Fruit fly (Drosophila melanogaster): Measurements from ENCODE around the gene CG34269.

Gene CG34269

dm6 chr3L:505782-506408, 22.2 kb upstream of the CG34269 start (continued):
- peak; percentile 83 for TF ChIP-seq lz (GFP tag; optimal IDR thresholded peaks at IDR 0.05)
- TF ChIP-seq Sox102F (GFP tag; optimal IDR thresholded peaks at IDR 0.05): no peak
- TF ChIP-seq Hr4 (GFP tag; optimal IDR thresholded peaks at IDR 0.05): peak; percentile 44
- TF ChIP-seq CG31627 (GFP tag; optimal IDR thresholded peaks at IDR 0.05): peak; percentile 90
- TF ChIP-seq net (GFP tag; optimal IDR thresholded peaks at IDR 0.05): peak; percentile 50
- peak; percentile 4 for TF ChIP-seq CG10631 (GFP tag; optimal IDR thresholded peaks at IDR 0.05)
- peak; percentile 88 for TF ChIP-seq Hr39 (GFP tag; optimal IDR thresholded peaks at IDR 0.05)
- peak; percentile 62 for TF ChIP-seq CG6792 (GFP tag; optimal IDR thresholded peaks at IDR 0.05)
- peak; percentile 77 for TF ChIP-seq CG11902 (GFP tag; optimal IDR thresholded peaks at IDR 0.05)
- peak; percentile 43 for TF ChIP-seq Eip75B (GFP tag; optimal IDR thresholded peaks at IDR 0.05)
- TF ChIP-seq pdm3 (GFP tag; optimal IDR thresholded peaks at IDR 0.05): peak; percentile 74
- peak; percentile 70 for TF ChIP-seq Sox14 (GFP tag; optimal IDR thresholded peaks at IDR 0.05)
- TF ChIP-seq Sox15 (GFP tag; optimal IDR thresholded peaks at IDR 0.05): peak; percentile 43
- TF ChIP-seq CG8119 (GFP tag; IDR thresholded peaks at IDR 0.05): no peak
- TF ChIP-seq CG15336 (GFP tag; IDR thresholded peaks at IDR 0.05): no peak
- peak; percentile 48 for TF ChIP-seq CG6808 (GFP tag; optimal IDR thresholded peaks at IDR 0.05)
- TF ChIP-seq Blimp-1 (GFP tag; optimal IDR thresholded peaks at IDR 0.05): peak; percentile 24
- TF ChIP-seq fd59A (GFP tag; optimal IDR thresholded peaks at IDR 0.05): peak; percentile 9
- peak; percentile 56; the same call in 2 of the 3 replicates for TF ChIP-seq CG6163 (GFP tag; IDR thresholded peaks at IDR 0.05)
- peak; percentile 37 for TF ChIP-seq CG34406 (GFP tag; optimal IDR thresholded peaks at IDR 0.05)

- TF ChIP-seq spab (GFP tag; optimal IDR thresholded peaks at IDR 0.05) (no peak), Smox (GFP tag; optimal IDR thresholded peaks at IDR 0.05) (no peak), vri (GFP tag; optimal IDR thresholded peaks at IDR 0.05) (no peak), Gug (GFP tag; IDR thresholded peaks at IDR 0.05) (no peak), Hr39 (GFP tag; optimal IDR thresholded peaks at IDR 0.05) (no peak), acj6 (GFP tag; optimal IDR thresholded peaks at IDR 0.05) (no peak), ss (GFP tag; optimal IDR thresholded peaks at IDR 0.05) (no peak), OdsH (GFP tag; optimal IDR thresholded peaks at IDR 0.05) (peak; percentile 15), CG6854 (GFP tag; optimal IDR thresholded peaks at IDR 0.05) (no peak), cyc (GFP tag; optimal IDR thresholded peaks at IDR 0.05) (no peak), CG6163 (GFP tag; IDR thresholded peaks at IDR 0.05) (no peak), Eip75B (GFP tag; optimal IDR thresholded peaks at IDR 0.05) (no peak), fd85E (GFP tag; optimal IDR thresholded peaks at IDR 0.05) (no peak), CG32006 (GFP tag; optimal IDR thresholded peaks at IDR 0.05) (peak; percentile 61), Sox102F (GFP tag; optimal IDR thresholded peaks at IDR 0.05) (no peak), CG8319 (GFP tag; optimal IDR thresholded peaks at IDR 0.05) (no peak), fkh (GFP tag; optimal IDR thresholded peaks at IDR 0.05) (no peak), Lpt (GFP tag; optimal IDR thresholded peaks at IDR 0.05) (peak; percentile 21), achi (GFP tag; optimal IDR thresholded peaks at IDR 0.05) (peak; percentile 30), Eip93F (GFP tag; optimal IDR thresholded peaks at IDR 0.05) (no peak), CG34406 (GFP tag; optimal IDR thresholded peaks at IDR 0.05) (no peak), topi (GFP tag; optimal IDR thresholded peaks at IDR 0.05) (no peak), lz (GFP tag; optimal IDR thresholded peaks at IDR 0.05) (no peak), Sox15 (GFP tag; optimal IDR thresholded peaks at IDR 0.05) (no peak), CG16779 (tag; optimal IDR thresholded peaks at IDR 0.05) (no peak), Hr38 (GFP tag; optimal IDR thresholded peaks at IDR 0.05) (no peak), CG1621 (tag; optimal IDR thresholded peaks at IDR 0.05) (no peak), CG8632 (GFP tag; optimal IDR thresholded peaks at IDR 0.05) (no peak), CG6792 (GFP tag; optimal IDR thresholded peaks at IDR 0.05) (no peak), CG10669 (GFP tag; optimal IDR thresholded peaks at IDR 0.05) (no peak), Hr4 (GFP tag; optimal IDR thresholded peaks at IDR 0.05) (peak; percentile 37), dsx (GFP tag; optimal IDR thresholded peaks at IDR 0.05; ENCODE audit: poor library complexity, severe bottlenecking) (no peak), CG15336 (GFP tag; IDR thresholded peaks at IDR 0.05) (peak; percentile 76), CG11294 (GFP tag; IDR thresholded peaks at IDR 0.05) (no peak), Met (GFP tag; optimal IDR thresholded peaks at IDR 0.05) (no peak), CG31627 (GFP tag; optimal IDR thresholded peaks at IDR 0.05) (no peak), CG6808 (GFP tag; optimal IDR thresholded peaks at IDR 0.05) (no peak), Eip78C (GFP tag) (peak; percentile 6), CG3032 (tag; optimal IDR thresholded peaks at IDR 0.05) (no peak)
These were observed 20.4 kb upstream of the CG34269 start for dm6 chr3L:507576-508322.

Data from whole organism, prepupa.